Worm (Caenorhabditis elegans) whole organism, L3 larva: Measurements from ENCODE around the gene lgc-44.
A peak's percentile ranks its signal among the peaks of the same experiment; 100 is the strongest.

ENCODE experiments used
- ama-1 ChIP-seq: fragments of 150-350 bp; optimal IDR thresholded peaks from 2 replicates; lab custom pipeline; 2018
- daf-12 ChIP-seq: fragments of 150-350 bp; optimal IDR thresholded peaks from 2 replicates; lab custom pipeline; 2014; ENCODE audit warnings: missing biosample characterization, missing genetic modification reagents, missing genetic modification characterization
- fos-1 ChIP-seq: fragments of 150-350 bp; optimal IDR thresholded peaks from 2 replicates; lab custom pipeline; 2014; ENCODE audit warnings: missing biosample characterization, missing genetic modification characterization
- jun-1 ChIP-seq: fragments of 150-350 bp; optimal IDR thresholded peaks from 2 replicates; lab custom pipeline; 2014; ENCODE audit warnings: missing biosample characterization, missing genetic modification reagents, missing genetic modification characterization
- lin-39 ChIP-seq: fragments of 150-350 bp; optimal IDR thresholded peaks from 2 replicates; lab custom pipeline; 2018; ENCODE audit warnings: missing biosample characterization, missing genetic modification reagents, missing genetic modification characterization
- nhr-76 ChIP-seq: fragments of 150-350 bp; sonication (generic microtip); optimal IDR thresholded peaks from 5 replicates; lab custom pipeline; 2014; ENCODE audit warnings: missing biosample characterization, missing genetic modification characterization
- pha-4 ChIP-seq: fragments of 150-350 bp; optimal IDR thresholded peaks from 2 replicates; lab custom pipeline; 2014; ENCODE audit warnings: missing biosample characterization, missing genetic modification reagents, missing genetic modification characterization
- pqm-1 ChIP-seq: fragments of 150-350 bp; optimal IDR thresholded peaks from 2 replicates; lab custom pipeline; 2017; ENCODE audit warnings: missing biosample characterization, missing genetic modification characterization, inconsistent platforms
- unc-39 ChIP-seq: sonication (generic microtip); optimal IDR thresholded peaks from 4 replicates; lab custom pipeline; 2017; ENCODE audit warnings: missing biosample characterization, missing genetic modification characterization
- zag-1 ChIP-seq: fragments of 150-350 bp; optimal IDR thresholded peaks from 2 replicates; lab custom pipeline; 2014; ENCODE audit warnings: missing biosample characterization, missing genetic modification characterization
- ztf-11 ChIP-seq: fragments of 150-350 bp; optimal IDR thresholded peaks from 2 replicates; lab custom pipeline; 2014; ENCODE audit warnings: missing biosample characterization, missing genetic modification characterization
- ztf-4 ChIP-seq: fragments of 150-350 bp; optimal IDR thresholded peaks from 2 replicates; lab custom pipeline; 2014; ENCODE audit warnings: missing biosample characterization, missing genetic modification characterization

ce11 chrV:11673746-11674365 lies 1.5 kb upstream of the lgc-44 start:
- TF ChIP-seq daf-12 (tag; lab: Kevin White, UChicago) (no peak), nhr-76 (no peak), zag-1 (tag; lab: Kevin White, UChicago) (no peak), lin-39 (tag; lab: Kevin White, UChicago) (no peak), ama-1 (no peak), ztf-11 (tag; lab: Kevin White, UChicago) (no peak), pha-4 (tag; lab: Kevin White, UChicago) (no peak), fos-1 (tag; lab: Kevin White, UChicago) (no peak), ztf-4 (tag; lab: Kevin White, UChicago) (no peak), unc-39 (tag; lab: Kevin White, UChicago) (no peak), jun-1 (tag; lab: Kevin White, UChicago) (no peak), pqm-1 (peak; percentile 1)
